Fruit fly (Drosophila melanogaster): Measurements from ENCODE around the gene CG17378.

The CG17378 gene

dm6 chr2L:6817493-6817892 lies 43.7 kb downstream of the CG17378 start (continued):
- TF ChIP-seq zen (tag; optimal IDR thresholded peaks at IDR 0.05) (no peak), gfzf (GFP tag; optimal IDR thresholded peaks at IDR 0.05) (no peak), kni (GFP tag; optimal IDR thresholded peaks at IDR 0.05) (no peak), CG14860 (GFP tag; IDR thresholded peaks at IDR 0.05; ENCODE audit: partially characterized antibody) (no peak), ro (GFP tag; IDR thresholded peaks at IDR 0.05) (no peak), CG10321 (GFP tag; IDR thresholded peaks at IDR 0.05) (peak; percentile 93), Xrp1 (GFP tag; IDR thresholded peaks at IDR 0.05) (no peak), nau (GFP tag; optimal IDR thresholded peaks at IDR 0.05) (no peak), CG6683 (GFP tag; optimal IDR thresholded peaks at IDR 0.05) (no peak), CG2712 (tag; optimal IDR thresholded peaks at IDR 0.05) (no peak), Awh (GFP tag; IDR thresholded peaks at IDR 0.05) (no peak), CG13287 (GFP tag; IDR thresholded peaks at IDR 0.05; ENCODE audit: partially characterized antibody) (peak; percentile 7; the same call in 1 of the 2 replicates), Dek (tag; optimal IDR thresholded peaks at IDR 0.05) (no peak), CG6791 (GFP tag; IDR thresholded peaks at IDR 0.05; ENCODE audit: partially characterized antibody) (no peak), bab2 (GFP tag; optimal IDR thresholded peaks at IDR 0.05) (no peak), HLHmδ (GFP tag; optimal IDR thresholded peaks at IDR 0.05) (no peak), CG12942 (GFP tag; optimal IDR thresholded peaks at IDR 0.05) (no peak), CG3065 (GFP tag; optimal IDR thresholded peaks at IDR 0.05) (no peak), CG2129 (GFP tag; IDR thresholded peaks at IDR 0.05; ENCODE audit: partially characterized antibody) (no peak), abd-A (tag; optimal IDR thresholded peaks at IDR 0.05) (peak; percentile 66), CG10431 (GFP tag; optimal IDR thresholded peaks at IDR 0.05) (no peak), GATAe (GFP tag; conservative IDR thresholded peaks at IDR 0.05) (peak; percentile 95), Trl (optimal IDR thresholded peaks at IDR 0.05) (no peak), Trl (GFP tag; optimal IDR thresholded peaks at IDR 0.05) (no peak), H2.0 (GFP tag; IDR thresholded peaks at IDR 0.05) (no peak), Dip2 (GFP tag; IDR thresholded peaks at IDR 0.05) (no peak), CG7556 (GFP tag; optimal IDR thresholded peaks at IDR 0.05) (no peak), CG5180 (GFP tag; optimal IDR thresholded peaks at IDR 0.05) (no peak), Gsc (GFP tag; IDR thresholded peaks at IDR 0.05) (no peak), Ets65A (GFP tag) (no peak), pan (optimal IDR thresholded peaks at IDR 0.05) (no peak), pan (GFP tag; optimal IDR thresholded peaks at IDR 0.05 in 1 of 2, IDR thresholded peaks at IDR 0.05 in 1 of 2) (no peak), CG1602 (GFP tag; optimal IDR thresholded peaks at IDR 0.05) (no peak), mam (GFP tag; optimal IDR thresholded peaks at IDR 0.05) (no peak), CG4328 (GFP tag; optimal IDR thresholded peaks at IDR 0.05) (no peak), da (GFP tag; optimal IDR thresholded peaks at IDR 0.05) (no peak), al (GFP tag; IDR thresholded peaks at IDR 0.05) (no peak), Aef1 (GFP tag; IDR thresholded peaks at IDR 0.05) (no peak), dan (GFP tag; IDR thresholded peaks at IDR 0.05) (no peak), dysf (GFP tag; IDR thresholded peaks at IDR 0.05) (no peak), jing (GFP tag; optimal IDR thresholded peaks at IDR 0.05) (no peak), CG10565 (GFP tag; optimal IDR thresholded peaks at IDR 0.05) (no peak), CG1024 (GFP tag; IDR thresholded peaks at IDR 0.05) (no peak), seq (GFP tag; IDR thresholded peaks at IDR 0.05) (no peak), Vsx1 (GFP tag; optimal IDR thresholded peaks at IDR 0.05) (peak; percentile 76), Adf1 (GFP tag; IDR thresholded peaks at IDR 0.05) (peak; percentile 74), Bgb (GFP tag; IDR thresholded peaks at IDR 0.05; ENCODE audit: partially characterized antibody) (peak; percentile 30; the same call in 1 of the 2 replicates), CG4424 (GFP tag; optimal IDR thresholded peaks at IDR 0.05) (no peak), CG5245 (GFP tag; optimal IDR thresholded peaks at IDR 0.05) (no peak), pb (GFP tag; optimal IDR thresholded peaks at IDR 0.05) (no peak), Dbx (GFP tag; IDR thresholded peaks at IDR 0.05) (no peak), Oli (tag; optimal IDR thresholded peaks at IDR 0.05) (no peak), NFAT (GFP tag; IDR thresholded peaks at IDR 0.05) (no peak)
